Fruit fly (Drosophila melanogaster) whole organism, embryonic: Measurements from ENCODE around the gene RfC3.

ENCODE experiments used
- Ada2b ChIP-seq: fragments of 200-800 bp; sonication (Bioruptor generic); IDR thresholded peaks from 2 replicates; pipeline ENCODE4 v1.3.6; 2022; ENCODE audit warnings: missing biosample characterization, missing genetic modification characterization
- B-H2 ChIP-seq: fragments of 200-800 bp; sonication (Bioruptor generic); optimal IDR thresholded peaks from 2 replicates; lab custom pipeline; 2018; ENCODE audit warnings: missing biosample characterization, mild to moderate bottlenecking, missing genetic modification characterization
- CG10321 ChIP-seq: fragments of 200-800 bp; sonication (Bioruptor generic); IDR thresholded peaks from 2 replicates; pipeline ENCODE4 v1.3.6; 2022; ENCODE audit warnings: missing biosample characterization, missing genetic modification characterization
- CG10654 ChIP-seq: fragments of 200-800 bp; sonication (Bioruptor generic); optimal IDR thresholded peaks from 2 replicates; lab custom pipeline; 2016; ENCODE audit warnings: missing biosample characterization, missing genetic modification characterization
- CG12236 ChIP-seq: fragments of 200-800 bp; sonication (Bioruptor generic); optimal IDR thresholded peaks from 2 replicates; lab custom pipeline; 2016; ENCODE audit warnings: missing biosample characterization, missing genetic modification characterization
- CG14014 ChIP-seq: fragments of 200-800 bp; sonication (Bioruptor generic); IDR thresholded peaks from 2 replicates; pipeline ENCODE4 v1.3.6; 2022; ENCODE audit warnings: missing biosample characterization, missing genetic modification characterization
- CG1529 ChIP-seq: fragments of 200-800 bp; sonication (Bioruptor generic); optimal IDR thresholded peaks from 3 replicates; lab custom pipeline; 2018; ENCODE audit warnings: missing biosample characterization, missing genetic modification characterization
- CG15479 ChIP-seq: fragments of 200-800 bp; sonication (Bioruptor generic); optimal IDR thresholded peaks from 3 replicates; lab custom pipeline; 2019; ENCODE audit warnings: missing biosample characterization, mild to moderate bottlenecking, missing genetic modification characterization, moderate library complexity
- CG17612 ChIP-seq: fragments of 200-800 bp; sonication (Bioruptor generic); IDR thresholded peaks from 2 replicates; pipeline ENCODE4 v1.3.6; 2022; ENCODE audit warnings: missing biosample characterization, missing genetic modification characterization
- CG17829 ChIP-seq: fragments of 200-800 bp; optimal IDR thresholded peaks from 2 replicates; lab custom pipeline; 2019; ENCODE audit warnings: missing biosample characterization, mild to moderate bottlenecking, missing genetic modification characterization, moderate library complexity
- CG34376 ChIP-seq: fragments of 200-800 bp; sonication (Bioruptor generic); optimal IDR thresholded peaks from 2 replicates; lab custom pipeline; 2018; ENCODE audit warnings: missing biosample characterization, mild to moderate bottlenecking, missing genetic modification characterization
- CG3726 ChIP-seq: fragments of 200-800 bp; sonication (Bioruptor generic); IDR thresholded peaks from 3 replicates; pipeline ENCODE4, ENCODE4 v1.3.6; 2022; ENCODE audit warnings: missing biosample characterization, missing genetic modification characterization
- CG3838 ChIP-seq: fragments of 200-800 bp; sonication (Bioruptor generic); optimal IDR thresholded peaks from 3 replicates; lab custom pipeline; 2016; ENCODE audit warnings: missing biosample characterization, missing genetic modification characterization
- CG3847 ChIP-seq: fragments of 200-800 bp; sonication (Bioruptor generic); IDR thresholded peaks from 2 replicates; pipeline ENCODE4 v1.3.6; 2022; ENCODE audit warnings: missing biosample characterization, missing genetic modification characterization
- CG4707 ChIP-seq: fragments of 200-800 bp; sonication (Bioruptor generic); optimal IDR thresholded peaks from 2 replicates; lab custom pipeline; 2018; ENCODE audit warnings: missing biosample characterization, mild to moderate bottlenecking, missing genetic modification characterization, moderate library complexity
- CG5953 ChIP-seq: fragments of 200-800 bp; sonication (Bioruptor generic); IDR thresholded peaks from 2 replicates; pipeline ENCODE4 v1.3.6; 2022; ENCODE audit warnings: missing biosample characterization, missing genetic modification characterization
- CG6683 ChIP-seq: fragments of 200-800 bp; sonication (Bioruptor generic); optimal IDR thresholded peaks from 2 replicates; lab custom pipeline; 2017; ENCODE audit warnings: missing biosample characterization, mild to moderate bottlenecking, missing genetic modification characterization, missing genetic modification reagents
- CG9817 ChIP-seq: fragments of 200-800 bp; sonication (Bioruptor generic); optimal IDR thresholded peaks from 2 replicates; lab custom pipeline; 2018; ENCODE audit warnings: missing biosample characterization, mild to moderate bottlenecking, missing genetic modification characterization, moderate library complexity
- Chrac-16 ChIP-seq: fragments of 200-800 bp; sonication (Bioruptor generic); optimal IDR thresholded peaks from 3 replicates; lab custom pipeline; 2016; ENCODE audit warnings: missing biosample characterization, missing genetic modification characterization
- Deaf1 ChIP-seq: fragments of 200-800 bp; optimal IDR thresholded peaks from 3 replicates; lab custom pipeline; 2019; ENCODE audit warnings: missing biosample characterization, mild to moderate bottlenecking, missing genetic modification characterization, moderate library complexity
- Dp ChIP-seq: fragments of 200-800 bp; sonication (Bioruptor generic); optimal IDR thresholded peaks from 2 replicates; lab custom pipeline; 2018; ENCODE audit warnings: missing biosample characterization, mild to moderate bottlenecking, missing genetic modification characterization, moderate library complexity
- Elba2 ChIP-seq: fragments of 200-800 bp; sonication (Bioruptor generic); optimal IDR thresholded peaks from 3 replicates; lab custom pipeline; 2016; ENCODE audit warnings: missing biosample characterization, missing genetic modification characterization
- Hand ChIP-seq: fragments of 200-800 bp; sonication (Bioruptor generic); optimal IDR thresholded peaks from 2 replicates; lab custom pipeline; 2017; ENCODE audit warnings: mild to moderate bottlenecking, missing biosample characterization, missing genetic modification reagents, missing genetic modification characterization
- HmgZ ChIP-seq: fragments of 200-800 bp; sonication (Bioruptor generic); optimal IDR thresholded peaks from 2 replicates; lab custom pipeline; 2018; ENCODE audit warnings: missing biosample characterization, mild to moderate bottlenecking, missing genetic modification characterization
- Hsf ChIP-seq: fragments of 200-800 bp; sonication (Bioruptor generic); optimal IDR thresholded peaks from 3 replicates; lab custom pipeline; 2016; ENCODE audit warnings: missing biosample characterization, missing genetic modification characterization
- Myb ChIP-seq: fragments of 200-800 bp; sonication (Bioruptor generic); optimal IDR thresholded peaks from 2 replicates; lab custom pipeline; 2016; ENCODE audit warnings: missing biosample characterization, missing genetic modification characterization
- NK7.1 ChIP-seq: fragments of 200-800 bp; sonication (Bioruptor generic); optimal IDR thresholded peaks from 3 replicates; lab custom pipeline; 2016; ENCODE audit warnings: missing biosample characterization, missing genetic modification characterization
- Optix ChIP-seq: fragments of 200-800 bp; sonication (Bioruptor generic); IDR thresholded peaks from 3 replicates; pipeline ENCODE4 v1.3.6; 2022; ENCODE audit warnings: missing biosample characterization, missing genetic modification characterization
- Sox102F ChIP-seq: fragments of 200-800 bp; sonication (Bioruptor generic); optimal IDR thresholded peaks from 2 replicates; lab custom pipeline; 2018; ENCODE audit warnings: missing biosample characterization, mild to moderate bottlenecking, missing genetic modification characterization, moderate library complexity
- Tbp ChIP-seq: fragments of >200 bp; optimal IDR thresholded peaks from 2 replicates; lab custom pipeline; 2018; ENCODE audit warnings: missing biosample characterization, missing genetic modification characterization
- Vsx1 ChIP-seq: fragments of 200-800 bp; sonication (Bioruptor generic); optimal IDR thresholded peaks from 2 replicates; lab custom pipeline; 2017; ENCODE audit warnings: missing biosample characterization, mild to moderate bottlenecking, missing genetic modification characterization, missing genetic modification reagents
- ap ChIP-seq: fragments of 200-800 bp; sonication (Bioruptor generic); IDR thresholded peaks from 2 replicates; pipeline ENCODE4 v1.3.6; 2022; ENCODE audit warnings: missing biosample characterization, missing genetic modification characterization
- crc ChIP-seq: fragments of 200-800 bp; sonication (Bioruptor generic); optimal IDR thresholded peaks from 2 replicates; lab custom pipeline; 2016; ENCODE audit warnings: missing biosample characterization, missing genetic modification characterization
- da ChIP-seq: fragments of 200-800 bp; sonication (Bioruptor generic); optimal IDR thresholded peaks from 2 replicates; lab custom pipeline; 2016; ENCODE audit warnings: missing biosample characterization, missing genetic modification characterization
- dm ChIP-seq: fragments of 200-800 bp; sonication (Bioruptor generic); optimal IDR thresholded peaks from 3 replicates; lab custom pipeline; 2016; ENCODE audit warnings: missing biosample characterization, missing genetic modification characterization
- dysf ChIP-seq: fragments of 200-800 bp; sonication (Bioruptor generic); IDR thresholded peaks from 3 replicates; pipeline ENCODE4 v1.3.6; 2022; ENCODE audit warnings: missing biosample characterization, missing genetic modification characterization
- fd3F ChIP-seq: fragments of 200-800 bp; sonication (Bioruptor generic); optimal IDR thresholded peaks from 2 replicates; lab custom pipeline; 2018; ENCODE audit warnings: missing biosample characterization, mild to moderate bottlenecking, missing genetic modification characterization, moderate library complexity
- gcm ChIP-seq: fragments of 200-800 bp; sonication (Bioruptor generic); optimal IDR thresholded peaks from 2 replicates; lab custom pipeline; 2019; ENCODE audit warnings: missing biosample characterization, mild to moderate bottlenecking, missing genetic modification characterization, moderate library complexity
- lilli ChIP-seq: fragments of 200-800 bp; sonication (Bioruptor generic); optimal IDR thresholded peaks from 3 replicates; lab custom pipeline; 2016; ENCODE audit warnings: missing biosample characterization, missing genetic modification characterization
- odd ChIP-seq: fragments of 200-800 bp; sonication (Bioruptor generic); optimal IDR thresholded peaks from 2 replicates; lab custom pipeline; 2017; ENCODE audit warnings: missing biosample characterization, mild to moderate bottlenecking, missing genetic modification characterization
- pb ChIP-seq: fragments of 200-800 bp; sonication (Bioruptor generic); optimal IDR thresholded peaks from 3 replicates; lab custom pipeline; 2016; ENCODE audit warnings: missing biosample characterization, missing genetic modification characterization
- pfk ChIP-seq: fragments of 200-800 bp; sonication (Bioruptor generic); optimal IDR thresholded peaks from 2 replicates; lab custom pipeline; 2018; ENCODE audit warnings: missing biosample characterization, mild to moderate bottlenecking, missing genetic modification characterization, moderate library complexity
- salm ChIP-seq: fragments of 200-800 bp; sonication (Bioruptor generic); optimal IDR thresholded peaks from 2 replicates; lab custom pipeline; 2018; ENCODE audit warnings: missing biosample characterization, mild to moderate bottlenecking, missing genetic modification characterization
- slbo ChIP-seq: fragments of 200-800 bp; sonication (Bioruptor generic); IDR thresholded peaks from 2 replicates; pipeline ENCODE4 v1.3.6; 2022; ENCODE audit warnings: missing biosample characterization, missing genetic modification characterization
- so ChIP-seq: fragments of 200-800 bp; sonication (Bioruptor generic); IDR thresholded peaks from 3 replicates; pipeline ENCODE4 v1.3.6; 2022; ENCODE audit warnings: missing biosample characterization, missing genetic modification characterization
- sob ChIP-seq: fragments of 200-800 bp; sonication (Bioruptor generic); IDR thresholded peaks from 2 replicates; pipeline ENCODE4 v1.3.6; 2022; ENCODE audit warnings: missing biosample characterization, missing genetic modification characterization
- tin ChIP-seq: fragments of 200-800 bp; sonication (Bioruptor generic); optimal IDR thresholded peaks from 3 replicates; lab custom pipeline; 2016; ENCODE audit warnings: missing biosample characterization, missing genetic modification characterization
- twi ChIP-seq: fragments of 200-800 bp; optimal IDR thresholded peaks from 2 replicates; lab custom pipeline; 2019; ENCODE audit warnings: missing biosample characterization, mild to moderate bottlenecking, missing genetic modification characterization, moderate library complexity
- tx ChIP-seq: fragments of 200-800 bp; sonication (Bioruptor generic); optimal IDR thresholded peaks from 2 replicates; lab custom pipeline; 2016; ENCODE audit warnings: missing biosample characterization, missing genetic modification characterization
- yki ChIP-seq: fragments of >200 bp; optimal IDR thresholded peaks from 3 replicates; lab custom pipeline; 2018

Gene RfC3

DNA sequence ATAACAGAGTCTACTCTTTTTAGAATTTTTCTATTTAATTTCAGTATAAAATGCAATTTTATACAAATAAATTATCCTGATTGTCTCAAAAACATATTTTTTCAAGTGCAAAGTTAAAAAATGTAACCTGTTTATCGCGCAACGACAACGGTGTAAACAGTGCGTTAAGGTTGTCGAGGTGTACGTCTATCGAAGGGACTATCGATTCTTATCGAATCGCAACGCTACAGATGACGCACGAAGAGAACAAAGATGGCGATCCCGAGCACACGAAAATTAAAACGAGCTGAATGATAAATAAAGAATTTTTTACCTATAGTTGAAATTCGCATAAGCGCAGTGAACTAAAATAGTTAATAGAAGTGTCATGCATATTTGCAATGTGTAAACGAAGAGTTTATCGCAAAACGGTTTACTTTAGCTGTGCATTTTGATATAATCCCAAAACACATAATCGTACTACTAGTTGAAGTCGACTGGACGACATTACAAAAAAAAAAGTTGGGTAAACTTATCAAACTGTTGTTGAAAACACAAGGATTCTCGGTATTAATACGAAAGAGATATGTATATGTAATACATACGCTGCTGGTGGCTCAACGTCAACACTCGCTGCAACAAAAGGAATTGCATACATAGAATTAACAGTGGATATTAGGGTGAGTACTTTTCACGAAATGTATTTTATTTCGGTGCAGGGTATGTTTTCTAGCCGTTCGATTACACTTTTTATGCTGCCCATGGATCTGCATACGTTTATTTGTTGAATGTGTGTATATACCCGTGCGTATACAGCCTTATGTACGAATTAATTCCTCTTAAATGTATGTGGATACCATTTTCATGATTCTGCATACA, 30.9 kb upstream of the RfC3 start, which contains the start of gene da (continued):
- peak; percentile 23 for TF ChIP-seq odd (GFP tag; lab: Kevin White, UChicago)
- peak; percentile 73 for TF ChIP-seq Hsf (GFP tag; lab: Kevin White, UChicago)
- TF ChIP-seq salm (tag; lab: Kevin White, UChicago) = peak; percentile 29
- TF ChIP-seq sob (GFP tag; lab: Robert Waterston, UW) = peak; percentile 62; the same call in 1 of the 2 replicates
- TF ChIP-seq Optix (GFP tag; lab: Robert Waterston, UW) = no peak
- TF ChIP-seq Tbp (GFP tag; lab: Kevin White, UChicago) = no peak
- peak; percentile 64; the same call in 1 of the 2 replicates for TF ChIP-seq CG14014 (GFP tag; lab: Robert Waterston, UW)
- no peak for TF ChIP-seq Sox102F
- peak; percentile 41 for TF ChIP-seq HmgZ (tag; lab: Kevin White, UChicago)
- peak; percentile 54 for TF ChIP-seq B-H2 (GFP tag; lab: Kevin White, UChicago)
- TF ChIP-seq gcm (GFP tag; lab: Kevin White, UChicago) = no peak
- TF ChIP-seq dysf (GFP tag; lab: Robert Waterston, UW) = peak; percentile 64; the same call in 2 of the 3 replicates
- peak; percentile 86 for TF ChIP-seq pfk (GFP tag; lab: Kevin White, UChicago)
- TF ChIP-seq CG6683 = no peak
- peak; percentile 15; the same call in 1 of the 2 replicates for TF ChIP-seq CG3847 (GFP tag; lab: Robert Waterston, UW)
- TF ChIP-seq CG15479 (GFP tag; lab: Kevin White, UChicago) = peak; percentile 81
- TF ChIP-seq so (GFP tag; lab: Robert Waterston, UW) = no peak
- peak; percentile 64 for TF ChIP-seq CG10654 (GFP tag; lab: Kevin White, UChicago)
- peak; percentile 62 for TF ChIP-seq tin
- no peak for TF ChIP-seq CG3838 (GFP tag; lab: Kevin White, UChicago)
- peak; percentile 70 for TF ChIP-seq lilli (GFP tag; lab: Kevin White, UChicago)
- TF ChIP-seq CG10321 = no peak
- peak; percentile 76 for TF ChIP-seq dm
- peak; percentile 48 for TF ChIP-seq CG12236 (GFP tag; lab: Kevin White, UChicago)
- TF ChIP-seq Elba2 = no peak
- peak; percentile 16 for TF ChIP-seq CG34376 (GFP tag; lab: Kevin White, UChicago)
- TF ChIP-seq CG3726 (GFP tag; lab: Robert Waterston, UW) = no peak
- no peak for TF ChIP-seq Vsx1
- peak; percentile 61 for TF ChIP-seq Ada2b (GFP tag; lab: Robert Waterston, UW)
- TF ChIP-seq CG1529 (GFP tag; lab: Kevin White, UChicago) = no peak
- no peak for TF ChIP-seq yki (lab: Kevin White, UChicago)
- TF ChIP-seq twi (tag; lab: Kevin White, UChicago) = peak; percentile 43
- no peak for TF ChIP-seq CG5953 (GFP tag; lab: Robert Waterston, UW)
- TF ChIP-seq CG17612 (GFP tag; lab: Robert Waterston, UW) = no peak
- TF ChIP-seq crc (GFP tag; lab: Kevin White, UChicago) = peak; percentile 34
- TF ChIP-seq Deaf1 (tag; lab: Kevin White, UChicago) = peak; percentile 98
- no peak for TF ChIP-seq CG9817 (tag; lab: Kevin White, UChicago)
- TF ChIP-seq fd3F (GFP tag; lab: Kevin White, UChicago) = peak; percentile 35
- peak; percentile 14 for TF ChIP-seq Dp (GFP tag; lab: Kevin White, UChicago)
- peak; percentile 76 for TF ChIP-seq CG17829 (tag; lab: Kevin White, UChicago)
- no peak for TF ChIP-seq NK7.1
- peak; percentile 59 for TF ChIP-seq da
- TF ChIP-seq Myb (GFP tag; lab: Kevin White, UChicago) = peak; percentile 29
- TF ChIP-seq Chrac-16 = peak; percentile 56
- no peak for TF ChIP-seq ap
- no peak for TF ChIP-seq pb (GFP tag; lab: Kevin White, UChicago)
- TF ChIP-seq Hand (GFP tag; lab: Kevin White, UChicago) = no peak
- TF ChIP-seq CG4707 = no peak
- TF ChIP-seq slbo (GFP tag; lab: Robert Waterston, UW) = peak; percentile 74
- TF ChIP-seq tx (GFP tag; lab: Kevin White, UChicago) = peak; percentile 44
